Fruit fly (Drosophila melanogaster): ENCODE data around the gene CG3106.

CG3106 gene

dm6 chrX:9685568-9686413 is 23.1 kb upstream of the CG3106 start (continued):
- TF ChIP-seq fd59A (GFP tag; optimal IDR thresholded peaks at IDR 0.05) (peak; percentile 43), Sox14 (GFP tag; optimal IDR thresholded peaks at IDR 0.05) (peak; percentile 70), Eip93F (GFP tag; optimal IDR thresholded peaks at IDR 0.05) (no peak), CG10669 (GFP tag; optimal IDR thresholded peaks at IDR 0.05) (peak; percentile 41), CG11902 (GFP tag; optimal IDR thresholded peaks at IDR 0.05) (peak; percentile 2), eg (GFP tag; IDR thresholded peaks at IDR 0.05) (no peak), CG8319 (GFP tag; optimal IDR thresholded peaks at IDR 0.05) (peak; percentile 46), svp (GFP tag) (peak; percentile 87), net (GFP tag; optimal IDR thresholded peaks at IDR 0.05) (peak; percentile 30), CG6854 (GFP tag; optimal IDR thresholded peaks at IDR 0.05) (no peak), CG7368 (GFP tag; optimal IDR thresholded peaks at IDR 0.05) (peak; percentile 11), CG11762 (GFP tag; optimal IDR thresholded peaks at IDR 0.05; ENCODE audit: insufficient read depth) (no peak), CG10631 (GFP tag; optimal IDR thresholded peaks at IDR 0.05) (peak; percentile 48), fkh (GFP tag; optimal IDR thresholded peaks at IDR 0.05) (no peak), CG11294 (GFP tag; IDR thresholded peaks at IDR 0.05) (no peak), CG6276 (GFP tag; optimal IDR thresholded peaks at IDR 0.05) (peak; percentile 9), topi (GFP tag; optimal IDR thresholded peaks at IDR 0.05) (peak; percentile 72), dsx (GFP tag; optimal IDR thresholded peaks at IDR 0.05; ENCODE audit: poor library complexity, severe bottlenecking) (no peak), CG3919 (GFP tag; optimal IDR thresholded peaks at IDR 0.05) (no peak), CG4318 (GFP tag; optimal IDR thresholded peaks at IDR 0.05) (no peak), CG9139 (GFP tag; optimal IDR thresholded peaks at IDR 0.05) (no peak), spab (GFP tag; optimal IDR thresholded peaks at IDR 0.05) (peak; percentile 12), salr (GFP tag; optimal IDR thresholded peaks at IDR 0.05) (peak in 1 of 2 experiments; percentile 66)

dm6 chrX:9684697-9685567 is 22.2 kb upstream of the CG3106 start:
- no peak for TF ChIP-seq Hr38 (GFP tag; optimal IDR thresholded peaks at IDR 0.05)
- peak; percentile 70 for TF ChIP-seq Lpt (GFP tag; optimal IDR thresholded peaks at IDR 0.05)
- peak; percentile 69 for TF ChIP-seq dsx (GFP tag; optimal IDR thresholded peaks at IDR 0.05; ENCODE audit: poor library complexity, severe bottlenecking)
- TF ChIP-seq CG10669 (GFP tag; optimal IDR thresholded peaks at IDR 0.05) = peak; percentile 74
- TF ChIP-seq CG6792 (GFP tag; optimal IDR thresholded peaks at IDR 0.05) = peak; percentile 1
- peak; percentile 71 for TF ChIP-seq CG3032 (tag; optimal IDR thresholded peaks at IDR 0.05)
- TF ChIP-seq CG9139 (GFP tag; optimal IDR thresholded peaks at IDR 0.05) = peak; percentile 67
- no peak for TF ChIP-seq cyc (GFP tag; optimal IDR thresholded peaks at IDR 0.05)
- TF ChIP-seq CG7368 (GFP tag; optimal IDR thresholded peaks at IDR 0.05) = peak; percentile 41
- no peak for TF ChIP-seq esn (GFP tag; optimal IDR thresholded peaks at IDR 0.05)
- TF ChIP-seq salr (GFP tag; optimal IDR thresholded peaks at IDR 0.05) = peak; percentile 49 to 71
- no peak for TF ChIP-seq Met (GFP tag; optimal IDR thresholded peaks at IDR 0.05)
- peak; percentile 68 to 84 for TF ChIP-seq ss (GFP tag; optimal IDR thresholded peaks at IDR 0.05)
- TF ChIP-seq Sox15 (GFP tag; optimal IDR thresholded peaks at IDR 0.05) = no peak
- TF ChIP-seq Eip75B (GFP tag; optimal IDR thresholded peaks at IDR 0.05) = no peak
- peak; percentile 2 for TF ChIP-seq Blimp-1 (GFP tag; optimal IDR thresholded peaks at IDR 0.05)
- peak; percentile 58 for TF ChIP-seq Gug (GFP tag; IDR thresholded peaks at IDR 0.05)
- peak; percentile 73 for TF ChIP-seq CG32006 (GFP tag; optimal IDR thresholded peaks at IDR 0.05)
- peak; percentile 93 for TF ChIP-seq eg (GFP tag; IDR thresholded peaks at IDR 0.05)
- no peak for TF ChIP-seq Smox (GFP tag; optimal IDR thresholded peaks at IDR 0.05)
- no peak for TF ChIP-seq CG10631 (GFP tag; optimal IDR thresholded peaks at IDR 0.05)
- TF ChIP-seq dac (GFP tag; optimal IDR thresholded peaks at IDR 0.05) = peak; percentile 88
- TF ChIP-seq Hr39 (GFP tag; optimal IDR thresholded peaks at IDR 0.05) = no peak
- peak; percentile 83 for TF ChIP-seq CG8119 (GFP tag; IDR thresholded peaks at IDR 0.05)
- TF ChIP-seq CG4318 (GFP tag; optimal IDR thresholded peaks at IDR 0.05) = no peak
- TF ChIP-seq CG6808 (GFP tag; optimal IDR thresholded peaks at IDR 0.05) = peak; percentile 73
- TF ChIP-seq CG6854 (GFP tag; optimal IDR thresholded peaks at IDR 0.05) = peak; percentile 25
- TF ChIP-seq CG6163 (GFP tag; IDR thresholded peaks at IDR 0.05) = peak; percentile 94
- no peak for TF ChIP-seq Sox102F (GFP tag; optimal IDR thresholded peaks at IDR 0.05)
- peak; percentile 34 for TF ChIP-seq achi (GFP tag; optimal IDR thresholded peaks at IDR 0.05)
- peak; percentile 80 for TF ChIP-seq CG16779 (tag; optimal IDR thresholded peaks at IDR 0.05)
- peak; percentile 41 for TF ChIP-seq CG3919 (GFP tag; optimal IDR thresholded peaks at IDR 0.05)
